Worm (Caenorhabditis elegans): ENCODE measurements around the gene F57G12.1.

Gene F57G12.1

ce11 chrX:12198298-12198697 lies 26.8 kb upstream of the F57G12.1 start:
- TF ChIP-seq nhr-129 (tag; optimal IDR thresholded peaks at IDR 0.05) (peak; percentile 16), unc-55 (GFP tag; optimal IDR thresholded peaks at IDR 0.05) (peak; percentile 38), sem-4 (tag; optimal IDR thresholded peaks at IDR 0.05) (peak; percentile 49), lsy-2 (tag; optimal IDR thresholded peaks at IDR 0.05) (peak in 1 of 2 experiments; percentile 7), ceh-16 (tag; optimal IDR thresholded peaks at IDR 0.05) (no peak), nhr-237 (tag; optimal IDR thresholded peaks at IDR 0.05) (no peak), nhr-23 (tag; optimal IDR thresholded peaks at IDR 0.05) (no peak), crh-2 (tag; optimal IDR thresholded peaks at IDR 0.05) (peak; percentile 1), sma-9 (GFP tag; optimal IDR thresholded peaks at IDR 0.05) (peak; percentile 50), sma-9 (tag; optimal IDR thresholded peaks at IDR 0.05) (no peak)

- TF ChIP-seq egl-27 (tag; optimal IDR thresholded peaks at IDR 0.05) (no peak), crh-2 (tag; optimal IDR thresholded peaks at IDR 0.05) (no peak), nhr-6 (tag; optimal IDR thresholded peaks at IDR 0.05) (no peak), ama-1 (optimal IDR thresholded peaks at IDR 0.05) (no peak), nhr-21 (tag; optimal IDR thresholded peaks at IDR 0.05) (no peak), lin-13 (GFP tag; optimal IDR thresholded peaks at IDR 0.05) (no peak), sem-4 (tag; optimal IDR thresholded peaks at IDR 0.05) (no peak), ceh-16 (tag; optimal IDR thresholded peaks at IDR 0.05) (no peak), F13H6.1 (tag; optimal IDR thresholded peaks at IDR 0.05) (no peak), peb-1 (tag; optimal IDR thresholded peaks at IDR 0.05) (no peak), nhr-77 (tag; optimal IDR thresholded peaks at IDR 0.05) (no peak), dmd-4 (tag; optimal IDR thresholded peaks at IDR 0.05) (no peak), blmp-1 (tag; optimal IDR thresholded peaks at IDR 0.05; ENCODE audit: insufficient read depth) (no peak)
These were observed 25.9 kb upstream of the F57G12.1 start for ce11 chrX:12197367-12197766.

DNA sequence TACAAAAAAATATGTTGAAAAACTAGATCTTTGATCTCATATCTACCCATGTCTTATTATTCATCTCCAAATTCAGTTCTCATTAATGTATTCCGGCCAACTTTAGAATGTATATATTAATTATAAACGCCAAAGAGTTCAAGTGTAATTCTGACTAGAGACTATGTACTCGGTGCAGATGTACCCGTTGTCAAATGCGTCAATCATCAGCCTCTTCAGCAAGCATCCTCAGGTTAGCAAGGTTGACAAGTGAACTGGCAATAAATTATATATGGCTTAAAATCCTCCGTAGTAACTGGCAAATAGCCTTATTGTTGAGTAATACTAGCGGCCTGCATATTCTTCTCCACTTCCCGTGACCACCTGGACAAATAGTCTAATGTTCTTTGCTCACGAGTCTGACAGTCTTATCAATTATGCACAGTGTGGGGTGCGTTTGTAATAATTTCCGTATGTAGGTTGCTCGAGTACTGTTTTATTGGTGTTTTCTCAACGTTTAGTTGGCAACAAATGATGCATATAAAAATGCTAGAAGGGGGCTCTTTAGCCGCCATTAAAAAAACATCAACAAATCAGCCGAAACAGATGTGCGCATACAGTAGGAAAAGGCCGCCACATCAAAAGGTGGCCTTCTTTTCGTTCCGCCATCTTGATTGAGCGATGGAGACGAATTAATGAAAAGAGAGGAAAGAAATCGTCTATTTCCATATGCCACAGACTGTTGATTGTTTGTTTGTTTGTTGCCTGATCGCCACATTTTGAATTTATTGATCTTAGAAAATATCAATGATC lies 17.0 kb upstream of the F57G12.1 start:
- TF ChIP-seq nhr-25 (tag; optimal IDR thresholded peaks at IDR 0.05) (peak; percentile 13), gmeb-1 (tag; optimal IDR thresholded peaks at IDR 0.05) (no peak), ceh-16 (tag; optimal IDR thresholded peaks at IDR 0.05) (peak; percentile 4), sma-3 (GFP tag; optimal IDR thresholded peaks at IDR 0.05) (no peak), mbf-1 (tag; optimal IDR thresholded peaks at IDR 0.05) (no peak), sma-9 (GFP tag; optimal IDR thresholded peaks at IDR 0.05) (peak; percentile 60), sma-9 (tag; optimal IDR thresholded peaks at IDR 0.05) (no peak), ZK546.5 (tag; optimal IDR thresholded peaks at IDR 0.05) (no peak), nhr-6 (tag; optimal IDR thresholded peaks at IDR 0.05) (no peak)

DNA sequence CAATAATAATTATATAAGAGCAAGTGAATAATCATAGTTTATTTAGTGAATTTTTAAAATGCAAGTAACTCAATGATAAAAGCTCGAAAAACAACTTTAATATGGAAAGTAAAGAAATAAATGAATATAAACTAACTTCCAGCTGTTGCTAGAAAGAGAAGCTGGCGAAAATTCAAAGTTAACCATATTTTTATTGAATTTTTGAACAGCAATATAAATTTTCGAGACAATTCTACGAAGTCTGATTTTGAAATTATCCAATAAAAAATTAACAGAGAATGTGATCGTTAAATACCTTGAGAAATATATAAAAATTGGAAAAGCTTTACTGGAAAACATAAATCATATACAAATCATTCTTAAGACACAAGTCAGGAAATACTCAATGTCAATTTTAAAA lies 15.1 kb upstream of the F57G12.1 start:
- no peak for TF ChIP-seq R02D3.7 (tag; optimal IDR thresholded peaks at IDR 0.05)
- TF ChIP-seq sem-4 (tag; optimal IDR thresholded peaks at IDR 0.05): no peak
- no peak for TF ChIP-seq fos-1 (tag; optimal IDR thresholded peaks at IDR 0.05)
- TF ChIP-seq elt-3 (tag; optimal IDR thresholded peaks at IDR 0.05): no peak
- no peak for TF ChIP-seq aly-2 (tag; optimal IDR thresholded peaks at IDR 0.05)
- TF ChIP-seq sma-9 (GFP tag; optimal IDR thresholded peaks at IDR 0.05): no peak
- no peak for TF ChIP-seq sma-9 (tag; optimal IDR thresholded peaks at IDR 0.05)
- no peak for TF ChIP-seq unc-39 (tag; optimal IDR thresholded peaks at IDR 0.05)
- TF ChIP-seq ama-1 (optimal IDR thresholded peaks at IDR 0.05): no peak
- TF ChIP-seq lin-39 (tag; optimal IDR thresholded peaks at IDR 0.05): no peak
- no peak for TF ChIP-seq dmd-4 (tag; optimal IDR thresholded peaks at IDR 0.05)
- no peak for TF ChIP-seq Y55F3AM.14 (GFP tag; optimal IDR thresholded peaks at IDR 0.05)
- TF ChIP-seq unc-62 (GFP tag; optimal IDR thresholded peaks at IDR 0.05): no peak
- TF ChIP-seq nhr-23 (tag; optimal IDR thresholded peaks at IDR 0.05): no peak
- no peak for TF ChIP-seq gmeb-1 (tag; optimal IDR thresholded peaks at IDR 0.05)

DNA sequence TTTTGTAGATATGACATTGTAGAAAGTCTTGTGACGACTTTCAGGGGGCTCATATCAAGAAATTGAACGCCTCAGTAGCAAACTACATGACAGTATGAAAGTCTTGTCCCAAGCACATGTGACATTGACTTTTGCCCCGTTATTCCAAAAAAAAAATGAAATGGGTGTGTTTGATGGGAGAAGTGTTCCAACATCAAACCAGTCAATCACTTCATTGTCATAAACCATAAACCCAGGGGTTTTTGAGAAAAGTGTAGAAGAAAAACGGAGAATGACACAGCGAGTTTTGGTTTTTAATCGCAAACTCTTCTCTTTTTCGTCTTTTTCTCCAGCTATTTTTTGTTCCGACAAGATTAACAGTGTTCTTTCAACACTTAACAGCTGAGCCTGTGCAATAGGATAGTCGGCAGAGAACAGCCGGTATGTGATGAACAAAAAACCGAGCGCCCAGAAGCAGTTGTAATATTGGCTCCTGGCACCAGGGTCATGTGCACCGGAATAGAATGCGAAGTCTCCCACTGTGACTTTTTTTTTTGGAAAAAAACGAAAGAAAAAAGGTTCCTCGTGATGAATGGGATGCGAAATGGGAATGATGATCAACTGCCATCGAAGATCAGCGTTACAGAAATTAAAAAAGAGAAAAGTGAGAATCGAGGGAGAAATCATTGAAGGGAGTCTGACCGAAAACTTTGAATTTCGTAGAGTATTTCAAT lies 14.5 kb upstream of the F57G12.1 start:
- no peak for TF ChIP-seq aly-2 (tag; optimal IDR thresholded peaks at IDR 0.05)
- TF ChIP-seq lsy-2 (tag; optimal IDR thresholded peaks at IDR 0.05): peak in 1 of 2 experiments; percentile 15
- no peak for TF ChIP-seq ztf-1 (GFP tag; conservative IDR thresholded peaks at IDR 0.05)
- peak; percentile 61 for TF ChIP-seq sma-9 (GFP tag; optimal IDR thresholded peaks at IDR 0.05)
- TF ChIP-seq sma-9 (tag; optimal IDR thresholded peaks at IDR 0.05): no peak
